Worm (Caenorhabditis elegans) whole organism, midembryonic: ENCODE results near the gene emb-8.

Source experiments
- med-1 ChIP-seq: sonication (generic microtip); optimal IDR thresholded peaks from 2 replicates; lab custom pipeline; 2017; ENCODE audit warnings: missing genetic modification characterization, mild to moderate bottlenecking, missing compliant biosample characterization, antibody characterized with exemption, missing genetic modification reagents; ENCODE audit not compliant: insufficient read depth
- ref-1 ChIP-seq: fragments of 200-800 bp; sonication (Bioruptor generic); conservative IDR thresholded peaks from 2 replicates; pipeline ENCODE4 v1.3.6; 2022; ENCODE audit warnings: missing genetic modification reagents, missing genetic modification characterization, missing compliant biosample characterization
- ztf-23 ChIP-seq: fragments of 200-800 bp; sonication (Bioruptor generic); IDR thresholded peaks from 2 replicates; pipeline ENCODE4 v1.3.6; 2022; ENCODE audit warnings: missing genetic modification reagents, missing genetic modification characterization, missing compliant biosample characterization
- ztf-29 ChIP-seq: fragments of 200-800 bp; sonication (Bioruptor generic); IDR thresholded peaks from 2 replicates; pipeline ENCODE4 v1.3.6; 2022; ENCODE audit warnings: missing genetic modification reagents, missing genetic modification characterization, missing compliant biosample characterization

ce11 chrIII:5165745-5166144 is 33.7 kb downstream of the emb-8 start:
- TF ChIP-seq ref-1 (GFP tag; lab: Robert Waterston, UW) (no peak), ztf-23 (no peak), med-1 (GFP tag; lab: Kevin White, UChicago) (no peak), ztf-29 (GFP tag; lab: Robert Waterston, UW) (no peak)
